Worm (Caenorhabditis elegans): ENCODE results near the gene coh-1.
A peak's percentile ranks its signal among the peaks of the same experiment; 100 is the strongest.

ce11 chrX:7460516-7460915 lies 14.3 kb downstream of the coh-1 start:
- TF ChIP-seq ceh-36 (tag; optimal IDR thresholded peaks at IDR 0.05) (no peak), flt-1 (GFP tag; IDR thresholded peaks at IDR 0.05) (no peak), F13C5.2 (tag; optimal IDR thresholded peaks at IDR 0.05) (no peak), sea-1 (GFP tag; conservative IDR thresholded peaks at IDR 0.05) (no peak), B0310.2 (tag; optimal IDR thresholded peaks at IDR 0.05) (no peak), hmbx-1 (tag; optimal IDR thresholded peaks at IDR 0.05) (no peak), ama-1 (optimal IDR thresholded peaks at IDR 0.05) (no peak), hnd-1 (tag; optimal IDR thresholded peaks at IDR 0.05) (no peak), tra-4 (tag; optimal IDR thresholded peaks at IDR 0.05) (no peak), hmg-4 (GFP tag; optimal IDR thresholded peaks at IDR 0.05) (peak; percentile 13)
